Fruit fly (Drosophila melanogaster): ENCODE measurements around the gene Ca-alpha1T.

The Ca-alpha1T gene

DNA sequence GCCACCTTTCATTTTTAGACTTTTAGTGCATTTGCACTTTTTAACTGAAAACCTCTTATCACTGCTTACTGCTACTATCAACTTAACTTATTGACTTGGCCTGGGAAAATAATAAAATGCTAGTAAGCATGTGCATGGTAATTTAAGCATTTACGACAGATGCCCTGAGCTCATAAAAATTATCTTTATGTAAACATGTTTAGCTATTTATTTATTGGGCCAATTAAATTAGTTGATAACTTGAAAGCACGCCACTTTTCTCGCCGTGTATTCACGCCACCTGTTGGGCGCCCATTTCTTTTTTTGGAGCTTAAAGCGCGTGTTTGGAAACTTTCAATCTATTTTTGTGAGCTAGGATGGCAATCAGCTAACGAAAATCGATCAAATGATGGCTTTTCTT, 100.0 kb downstream of the Ca-alpha1T start (continued):
- TF ChIP-seq CG9727 (GFP tag; optimal IDR thresholded peaks at IDR 0.05) (peak; percentile 50), Ravus (GFP tag; IDR thresholded peaks at IDR 0.05) (no peak), phol (tag; optimal IDR thresholded peaks at IDR 0.05) (peak; percentile 32), chinmo (GFP tag; IDR thresholded peaks at IDR 0.05; ENCODE audit: partially characterized antibody) (no peak), wor (GFP tag; IDR thresholded peaks at IDR 0.05) (no peak), tin (GFP tag; optimal IDR thresholded peaks at IDR 0.05) (no peak), CG18262 (tag; optimal IDR thresholded peaks at IDR 0.05) (peak; percentile 21), CG16779 (GFP tag; IDR thresholded peaks at IDR 0.05) (no peak), maf-S (GFP tag; optimal IDR thresholded peaks at IDR 0.05) (no peak), lab (GFP tag; optimal IDR thresholded peaks at IDR 0.05) (no peak), CG2889 (GFP tag; IDR thresholded peaks at IDR 0.05) (no peak), CG4424 (GFP tag; optimal IDR thresholded peaks at IDR 0.05) (peak; percentile 17), Xrp1 (GFP tag; IDR thresholded peaks at IDR 0.05) (no peak), Taf1 (GFP tag; IDR thresholded peaks at IDR 0.05) (no peak), Bgb (GFP tag; IDR thresholded peaks at IDR 0.05; ENCODE audit: partially characterized antibody) (no peak), D19B (GFP tag; optimal IDR thresholded peaks at IDR 0.05) (no peak), sisA (GFP tag; IDR thresholded peaks at IDR 0.05) (no peak), Usf (GFP tag; optimal IDR thresholded peaks at IDR 0.05) (no peak), slp2 (GFP tag; optimal IDR thresholded peaks at IDR 0.05) (no peak), wek (GFP tag; optimal IDR thresholded peaks at IDR 0.05) (no peak), chm (GFP tag; IDR thresholded peaks at IDR 0.05) (no peak), ash1 (GFP tag; optimal IDR thresholded peaks at IDR 0.05) (no peak), CG4617 (GFP tag; optimal IDR thresholded peaks at IDR 0.05; ENCODE audit: borderline replicate concordance) (no peak), sens (GFP tag) (peak; percentile 74), Ssrp (tag; optimal IDR thresholded peaks at IDR 0.05) (no peak), CG18619 (GFP tag; optimal IDR thresholded peaks at IDR 0.05) (no peak), CG12659 (GFP tag; optimal IDR thresholded peaks at IDR 0.05) (peak; percentile 2), tll (GFP tag; optimal IDR thresholded peaks at IDR 0.05) (no peak), Neu2 (GFP tag; optimal IDR thresholded peaks at IDR 0.05; ENCODE audit: borderline replicate concordance) (no peak), CG4820 (GFP tag; optimal IDR thresholded peaks at IDR 0.05) (no peak), CG17361 (GFP tag; IDR thresholded peaks at IDR 0.05) (peak; percentile 51; the same call in 2 of the 3 replicates), corto (GFP tag; optimal IDR thresholded peaks at IDR 0.05) (no peak), CG2678 (tag; optimal IDR thresholded peaks at IDR 0.05) (peak; percentile 61), CG6654 (GFP tag; optimal IDR thresholded peaks at IDR 0.05) (no peak), Atf6 (GFP tag; IDR thresholded peaks at IDR 0.05) (no peak), CG14441 (GFP tag; IDR thresholded peaks at IDR 0.05) (no peak), CG10462 (GFP tag; optimal IDR thresholded peaks at IDR 0.05) (no peak), Xbp1 (GFP tag; optimal IDR thresholded peaks at IDR 0.05) (no peak), CG11093 (GFP tag; IDR thresholded peaks at IDR 0.05) (no peak), CG10979 (tag; optimal IDR thresholded peaks at IDR 0.05) (peak; percentile 14), CG9437 (GFP tag; optimal IDR thresholded peaks at IDR 0.05) (peak; percentile 23), klu (GFP tag; IDR thresholded peaks at IDR 0.05) (no peak), CG4707 (GFP tag; optimal IDR thresholded peaks at IDR 0.05) (no peak), ind (GFP tag; optimal IDR thresholded peaks at IDR 0.05) (no peak), Bteb2 (GFP tag; optimal IDR thresholded peaks at IDR 0.05) (no peak), cg (GFP tag; optimal IDR thresholded peaks at IDR 0.05) (no peak)

Data from whole organism, embryonic.